Worm (Caenorhabditis elegans): ENCODE measurements around the gene EEED8.2.

The EEED8.2 gene

ce11 chrII:5399201-5399600, 17.3 kb upstream of the EEED8.2 start, which contains the start of gene mog-5:
mog-5 (plus strand) TSS chrII:5399538.
- TF ChIP-seq unc-62 (GFP tag; optimal IDR thresholded peaks at IDR 0.05): no peak

- no peak for TF ChIP-seq unc-62 (GFP tag; optimal IDR thresholded peaks at IDR 0.05)
These were observed 9.0 kb upstream of the EEED8.2 start, which contains the start of gene clec-141 for ce11 chrII:5407548-5407947. clec-141 (minus strand) TSS chrII:5407648.

ce11 chrII:5408924-5409323, 7.6 kb upstream of the EEED8.2 start, which contains the start of the genes EEED8.12 and EEED8.4:
EEED8.12 (minus strand) TSS chrII:5409024.
EEED8.4 (plus strand) TSS chrII:5409319.
- no peak for TF ChIP-seq unc-62 (GFP tag; optimal IDR thresholded peaks at IDR 0.05)

- TF ChIP-seq unc-62 (GFP tag; optimal IDR thresholded peaks at IDR 0.05): no peak
These were observed 4.0 kb upstream of the EEED8.2 start, which contains the start of the genes EEED8.13 and EEED8.18 for ce11 chrII:5412467-5412866. EEED8.13 (minus strand) TSS chrII:5412567. EEED8.18 (minus strand) TSS chrII:5412610.

ce11 chrII:5414040-5414439, 2.5 kb upstream of the EEED8.2 start, which contains the start of the genes EEED8.14 and EEED8.3:
EEED8.14 (minus strand) TSS chrII:5414052.
EEED8.3 (plus strand) TSS chrII:5414276.
- no peak for TF ChIP-seq unc-62 (GFP tag; optimal IDR thresholded peaks at IDR 0.05)

ce11 chrII:5417905-5418304, 1.4 kb downstream of the EEED8.2 start:
- TF ChIP-seq unc-62 (GFP tag; optimal IDR thresholded peaks at IDR 0.05): no peak

- no peak for TF ChIP-seq unc-62 (GFP tag; optimal IDR thresholded peaks at IDR 0.05)
These were observed 1.8 kb downstream of the EEED8.2 start for ce11 chrII:5418317-5418716.

ce11 chrII:5418929-5419328, 2.4 kb downstream of the EEED8.2 start, which contains the start of gene EEED8.15:
EEED8.15 (plus strand) TSS chrII:5419229.
- TF ChIP-seq unc-62 (GFP tag; optimal IDR thresholded peaks at IDR 0.05): no peak

ce11 chrII:5420947-5421614, 4.6 kb downstream of the EEED8.2 start, which contains the start of gene tofu-6:
tofu-6 (plus strand) TSS chrII:5421248.
- no peak for TF ChIP-seq unc-62 (GFP tag; optimal IDR thresholded peaks at IDR 0.05)

ce11 chrII:5423832-5424231, 7.3 kb downstream of the EEED8.2 start, which contains the start of gene F07F6.7:
F07F6.7 (minus strand) TSS chrII:5423858.
- TF ChIP-seq unc-62 (GFP tag; optimal IDR thresholded peaks at IDR 0.05): no peak

- TF ChIP-seq unc-62 (GFP tag; optimal IDR thresholded peaks at IDR 0.05): no peak
These were observed 9.1 kb downstream of the EEED8.2 start, which contains the start of gene F07F6.8 for ce11 chrII:5425633-5426032. F07F6.8 (minus strand) TSS chrII:5425733.

- TF ChIP-seq unc-62 (GFP tag; optimal IDR thresholded peaks at IDR 0.05): no peak
These were observed 9.5 kb downstream of the EEED8.2 start for ce11 chrII:5426054-5426453.

ce11 chrII:5426470-5426869, 10.0 kb downstream of the EEED8.2 start:
- TF ChIP-seq unc-62 (GFP tag; optimal IDR thresholded peaks at IDR 0.05): no peak

- TF ChIP-seq unc-62 (GFP tag; optimal IDR thresholded peaks at IDR 0.05): no peak
These were observed 13.2 kb downstream of the EEED8.2 start, which contains the start of the genes F07F6.4 and F07F6.2 for ce11 chrII:5429522-5430257. F07F6.4 (minus strand) TSS chrII:5429572. F07F6.2 (plus strand) TSS chrII:5430207.

ce11 chrII:5433069-5433468, 16.6 kb downstream of the EEED8.2 start, which contains the start of gene srx-114:
srx-114 (minus strand) TSS chrII:5433169.
- TF ChIP-seq unc-62 (GFP tag; optimal IDR thresholded peaks at IDR 0.05): no peak

- TF ChIP-seq unc-62 (GFP tag; optimal IDR thresholded peaks at IDR 0.05): no peak
These were observed 20.3 kb downstream of the EEED8.2 start, which contains the start of gene dct-5 for ce11 chrII:5436833-5437232. dct-5 (minus strand) TSS chrII:5436933.

Measured in whole organism, dauer.